Fruit fly (Drosophila melanogaster) whole organism, adult: ENCODE results near the gene spoon.

Experiments
- CG14711 ChIP-seq: fragments of 200-800 bp; sonication (Bioruptor generic); optimal IDR thresholded peaks from 2 replicates; lab custom pipeline; 2018; ENCODE audit warnings: missing biosample characterization, mild to moderate bottlenecking, missing genetic modification characterization, moderate library complexity
- CG33017 ChIP-seq: fragments of 200-800 bp; sonication (Bioruptor generic); optimal IDR thresholded peaks from 2 replicates; lab custom pipeline; 2018; ENCODE audit warnings: missing biosample characterization, mild to moderate bottlenecking, missing genetic modification characterization, moderate library complexity
- CG7101 ChIP-seq: fragments of 200-800 bp; sonication (Bioruptor generic); optimal IDR thresholded peaks from 2 replicates; lab custom pipeline; 2018; ENCODE audit warnings: missing biosample characterization, mild to moderate bottlenecking, missing genetic modification characterization, moderate library complexity
- Hr96 ChIP-seq: fragments of 200-800 bp; sonication (Bioruptor generic); optimal IDR thresholded peaks from 2 replicates; lab custom pipeline; 2016; ENCODE audit warnings: missing biosample characterization, missing genetic modification characterization
- cic ChIP-seq: fragments of 200-800 bp; sonication (Bioruptor generic); optimal IDR thresholded peaks from 2 replicates; lab custom pipeline; 2017; ENCODE audit warnings: missing biosample characterization, mild to moderate bottlenecking, missing genetic modification characterization, moderate library complexity
- kay ChIP-seq: fragments of 200-800 bp; sonication (Bioruptor generic); peaks from one replicate; lab custom pipeline; 2016; ENCODE audit warnings: missing biosample characterization, missing genetic modification characterization, borderline replicate concordance
- pad ChIP-seq: fragments of 200-800 bp; sonication (Bioruptor generic); optimal IDR thresholded peaks from 3 replicates; lab custom pipeline; 2017; ENCODE audit warnings: missing biosample characterization, missing genetic modification characterization, mild to moderate bottlenecking, moderate library complexity, missing genetic modification reagents

The spoon gene

DNA sequence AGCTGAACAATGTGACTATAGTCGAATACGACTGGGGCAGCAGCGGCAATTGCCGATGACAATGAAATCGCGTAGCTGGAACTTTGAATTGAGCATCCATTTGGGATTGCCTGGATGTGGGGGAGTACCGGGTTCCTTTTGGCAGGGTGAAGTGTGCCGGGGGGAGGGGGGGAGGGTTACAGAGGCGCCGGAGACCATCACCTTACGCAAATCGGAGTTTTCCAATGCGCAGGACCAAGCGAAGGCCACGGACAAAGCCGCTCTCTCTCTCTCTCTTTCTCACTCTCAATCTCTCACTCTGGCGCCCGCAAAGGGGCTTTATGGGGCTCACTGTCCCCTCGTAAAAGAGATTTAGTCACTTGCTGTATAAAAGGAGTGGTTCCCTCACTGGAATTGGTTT is 57.6 kb downstream of the spoon start:
- TF ChIP-seq kay (GFP tag; lab: Kevin White, UChicago) (no peak), Hr96 (no peak), pad (GFP tag; lab: Kevin White, UChicago) (no peak), CG7101 (tag; lab: Kevin White, UChicago) (no peak), CG14711 (no peak), cic (no peak), CG33017 (no peak)
